Fruit fly (Drosophila melanogaster) whole organism, embryonic: ENCODE measurements around the gene wdn.

Experiments
- CG1024 ChIP-seq: fragments of 200-800 bp; sonication (Bioruptor generic); IDR thresholded peaks from 2 replicates; pipeline ENCODE4 v1.3.6; 2022; ENCODE audit warnings: missing biosample characterization, missing genetic modification characterization
- CG10979 ChIP-seq: fragments of 200-800 bp; sonication (Bioruptor generic); optimal IDR thresholded peaks from 2 replicates; lab custom pipeline; 2018; ENCODE audit warnings: missing biosample characterization, mild to moderate bottlenecking, missing genetic modification characterization, moderate library complexity
- CG11456 ChIP-seq: fragments of 200-800 bp; sonication (Bioruptor generic); IDR thresholded peaks from 3 replicates; pipeline ENCODE4 v1.3.6; 2022; ENCODE audit warnings: missing biosample characterization, missing genetic modification characterization
- CG12155 ChIP-seq: fragments of 200-800 bp; sonication (Bioruptor generic); optimal IDR thresholded peaks from 3 replicates; lab custom pipeline; 2016; ENCODE audit warnings: missing biosample characterization, missing genetic modification characterization
- CG12769 ChIP-seq: fragments of 200-800 bp; sonication (Bioruptor generic); optimal IDR thresholded peaks from 2 replicates; lab custom pipeline; 2019; ENCODE audit warnings: missing biosample characterization, mild to moderate bottlenecking, missing genetic modification characterization, moderate library complexity
- CG13287 ChIP-seq: fragments of 200-800 bp; sonication (Bioruptor generic); IDR thresholded peaks from 2 replicates; pipeline ENCODE4 v1.3.6; 2022; ENCODE audit warnings: missing biosample characterization, missing genetic modification characterization; ENCODE audit not compliant: partially characterized antibody
- CG13296 ChIP-seq: fragments of 200-800 bp; sonication (Bioruptor generic); optimal IDR thresholded peaks from 3 replicates; lab custom pipeline; 2018; ENCODE audit warnings: missing biosample characterization, mild to moderate bottlenecking, missing genetic modification characterization
- CG14860 ChIP-seq: fragments of 200-800 bp; sonication (Bioruptor generic); IDR thresholded peaks from 3 replicates; pipeline ENCODE4 v1.3.6; 2022; ENCODE audit warnings: missing biosample characterization, missing genetic modification characterization; ENCODE audit not compliant: partially characterized antibody
- CG15269 ChIP-seq: fragments of 200-800 bp; sonication (Bioruptor generic); optimal IDR thresholded peaks from 2 replicates; lab custom pipeline; 2018; ENCODE audit warnings: missing biosample characterization, mild to moderate bottlenecking, missing genetic modification characterization, moderate library complexity
- CG2116 ChIP-seq: fragments of 200-800 bp; sonication (Bioruptor generic); optimal IDR thresholded peaks from 3 replicates; lab custom pipeline; 2018; ENCODE audit warnings: missing biosample characterization, mild to moderate bottlenecking, missing genetic modification characterization
- CG2202 ChIP-seq: fragments of 200-800 bp; sonication (Bioruptor generic); optimal IDR thresholded peaks from 2 replicates; lab custom pipeline; 2018; ENCODE audit warnings: missing biosample characterization, mild to moderate bottlenecking, missing genetic modification characterization
- CG32772 ChIP-seq: fragments of 200-800 bp; sonication (Bioruptor generic); IDR thresholded peaks from 2 replicates; pipeline ENCODE4 v1.3.6; 2022; ENCODE audit warnings: missing biosample characterization, missing genetic modification characterization
- CTCF ChIP-seq: fragments of 200-800 bp; sonication (Bioruptor generic); optimal IDR thresholded peaks from 2 replicates; lab custom pipeline; 2017; ENCODE audit warnings: missing biosample characterization, mild to moderate bottlenecking, missing genetic modification characterization, moderate library complexity
- CrebB ChIP-seq: fragments of 200-800 bp; sonication (Bioruptor generic); optimal IDR thresholded peaks from 3 replicates; lab custom pipeline; 2018; ENCODE audit warnings: missing biosample characterization, mild to moderate bottlenecking, missing genetic modification characterization
- D ChIP-seq, 2 experiments: fragments of 200-800 bp in 1 of 2; fragments of >200 bp in 1 of 2; sonication (Bioruptor generic) in 1 of 2; optimal IDR thresholded peaks; 2 replicates in 1 of 2; 3 replicates in 1 of 2; lab custom pipeline; 2017; ENCODE audit warnings: mild to moderate bottlenecking in 1 of 2, missing biosample characterization in 1 of 2, missing genetic modification characterization in 1 of 2, missing genetic modification reagents in 1 of 2
- Dbx ChIP-seq: fragments of 200-800 bp; sonication (Bioruptor generic); IDR thresholded peaks from 3 replicates; pipeline ENCODE4 v1.3.6; 2022; ENCODE audit warnings: missing biosample characterization, missing genetic modification characterization
- Dip3 ChIP-seq: fragments of 200-800 bp; sonication (Bioruptor generic); optimal IDR thresholded peaks from 3 replicates; lab custom pipeline; 2016; ENCODE audit warnings: missing biosample characterization, missing genetic modification characterization
- Dref ChIP-seq: fragments of 200-800 bp; sonication (Bioruptor generic); IDR thresholded peaks from 2 replicates; pipeline ENCODE4 v1.3.6; 2022; ENCODE audit warnings: missing biosample characterization, missing genetic modification characterization
- E2f1 ChIP-seq: fragments of 200-800 bp; sonication (Bioruptor generic); IDR thresholded peaks from 2 replicates; pipeline ENCODE4 v1.3.6; 2022; ENCODE audit warnings: missing biosample characterization, missing genetic modification characterization
- Jarid2 ChIP-seq: fragments of 200-800 bp; sonication (Bioruptor generic); optimal IDR thresholded peaks from 3 replicates; lab custom pipeline; 2017; ENCODE audit warnings: mild to moderate bottlenecking, missing biosample characterization, missing genetic modification reagents, missing genetic modification characterization
- Myb ChIP-seq: fragments of 200-800 bp; sonication (Bioruptor generic); optimal IDR thresholded peaks from 2 replicates; lab custom pipeline; 2016; ENCODE audit warnings: missing biosample characterization, missing genetic modification characterization
- Nf-YB ChIP-seq: fragments of 200-800 bp; sonication (Bioruptor generic); optimal IDR thresholded peaks from 3 replicates; lab custom pipeline; 2019; ENCODE audit warnings: missing biosample characterization, mild to moderate bottlenecking, missing genetic modification characterization, moderate library complexity
- Opbp ChIP-seq: fragments of 200-800 bp; sonication (Bioruptor generic); IDR thresholded peaks from 3 replicates; pipeline ENCODE4 v1.3.6; 2022; ENCODE audit warnings: missing biosample characterization, missing genetic modification characterization; ENCODE audit not compliant: partially characterized antibody
- Sox100B ChIP-seq: fragments of 200-800 bp; sonication (Bioruptor generic); optimal IDR thresholded peaks from 3 replicates; lab custom pipeline; 2018; ENCODE audit warnings: missing biosample characterization, mild to moderate bottlenecking, missing genetic modification characterization
- Sox102F ChIP-seq: fragments of 200-800 bp; sonication (Bioruptor generic); optimal IDR thresholded peaks from 2 replicates; lab custom pipeline; 2018; ENCODE audit warnings: missing biosample characterization, mild to moderate bottlenecking, missing genetic modification characterization, moderate library complexity
- Stat92E ChIP-seq, 3 experiments: fragments of >200 bp in 2 of 3; fragments of 200-800 bp in 1 of 3; sonication (Bioruptor generic) in 1 of 3; optimal IDR thresholded peaks; 2 replicates each; lab custom pipeline; 2017 to 2019; ENCODE audit warnings: missing biosample characterization in 3 of 3, missing genetic modification characterization in 3 of 3, mild to moderate bottlenecking in 1 of 3, moderate library complexity in 1 of 3
- ap ChIP-seq: fragments of 200-800 bp; sonication (Bioruptor generic); IDR thresholded peaks from 2 replicates; pipeline ENCODE4 v1.3.6; 2022; ENCODE audit warnings: missing biosample characterization, missing genetic modification characterization
- ara ChIP-seq: fragments of 200-800 bp; sonication (Bioruptor generic); IDR thresholded peaks from 2 replicates; pipeline ENCODE4 v1.3.6; 2022; ENCODE audit warnings: missing biosample characterization, missing genetic modification characterization
- ash1 ChIP-seq: fragments of 200-800 bp; sonication (Bioruptor generic); optimal IDR thresholded peaks from 2 replicates; lab custom pipeline; 2018; ENCODE audit warnings: missing biosample characterization, mild to moderate bottlenecking, missing genetic modification characterization
- bbx ChIP-seq: fragments of 200-800 bp; sonication (Bioruptor generic); IDR thresholded peaks from 2 replicates; pipeline ENCODE4 v1.3.6; 2022; ENCODE audit warnings: missing biosample characterization, missing genetic modification characterization; ENCODE audit not compliant: partially characterized antibody
- bigmax ChIP-seq: fragments of 200-800 bp; sonication (Bioruptor generic); optimal IDR thresholded peaks from 2 replicates; lab custom pipeline; 2018; ENCODE audit warnings: missing biosample characterization, mild to moderate bottlenecking, missing genetic modification characterization
- br ChIP-seq: fragments of >200 bp; optimal IDR thresholded peaks from 2 replicates; lab custom pipeline; 2017
- chm ChIP-seq: fragments of 200-800 bp; sonication (Bioruptor generic); IDR thresholded peaks from 2 replicates; pipeline ENCODE4 v1.3.6; 2022; ENCODE audit warnings: missing biosample characterization, missing genetic modification characterization
- dati ChIP-seq: fragments of 200-800 bp; sonication (Bioruptor generic); IDR thresholded peaks from 2 replicates; pipeline ENCODE4 v1.3.6; 2022; ENCODE audit warnings: missing biosample characterization, missing genetic modification characterization
- dpn ChIP-seq, 2 experiments: fragments of 200-800 bp; sonication (Bioruptor generic); optimal IDR thresholded peaks; 3 replicates each; lab custom pipeline; 2016; ENCODE audit warnings: missing biosample characterization in 2 of 2, missing genetic modification characterization in 2 of 2
- grau ChIP-seq: fragments of 200-800 bp; optimal IDR thresholded peaks from 3 replicates; lab custom pipeline; 2019; ENCODE audit warnings: missing biosample characterization, mild to moderate bottlenecking, missing genetic modification characterization, moderate library complexity
- inv ChIP-seq: fragments of 200-800 bp; sonication (Bioruptor generic); IDR thresholded peaks from 2 replicates; pipeline ENCODE4 v1.3.6; 2022; ENCODE audit warnings: missing biosample characterization, missing genetic modification characterization; ENCODE audit not compliant: partially characterized antibody
- mirr ChIP-seq: fragments of 200-800 bp; sonication (Bioruptor generic); optimal IDR thresholded peaks from 3 replicates; lab custom pipeline; 2018; ENCODE audit warnings: missing biosample characterization, mild to moderate bottlenecking, missing genetic modification characterization
- odd ChIP-seq: fragments of 200-800 bp; sonication (Bioruptor generic); optimal IDR thresholded peaks from 2 replicates; lab custom pipeline; 2017; ENCODE audit warnings: missing biosample characterization, mild to moderate bottlenecking, missing genetic modification characterization
- org-1 ChIP-seq: fragments of 200-800 bp; sonication (Bioruptor generic); optimal IDR thresholded peaks from 2 replicates; lab custom pipeline; 2017; ENCODE audit warnings: missing biosample characterization, missing genetic modification characterization
- peb ChIP-seq: fragments of 200-800 bp; sonication (Bioruptor generic); IDR thresholded peaks from 2 replicates; pipeline ENCODE4 v1.3.6; 2022; ENCODE audit warnings: missing biosample characterization, missing genetic modification characterization
- pfk ChIP-seq: fragments of 200-800 bp; sonication (Bioruptor generic); optimal IDR thresholded peaks from 2 replicates; lab custom pipeline; 2018; ENCODE audit warnings: missing biosample characterization, mild to moderate bottlenecking, missing genetic modification characterization, moderate library complexity
- ro ChIP-seq: fragments of 200-800 bp; sonication (Bioruptor generic); IDR thresholded peaks from 2 replicates; pipeline ENCODE4 v1.3.6; 2022; ENCODE audit warnings: missing biosample characterization, missing genetic modification characterization
- run ChIP-seq: fragments of 200-800 bp; sonication (Bioruptor generic); optimal IDR thresholded peaks from 3 replicates; lab custom pipeline; 2018; ENCODE audit warnings: missing biosample characterization, mild to moderate bottlenecking, missing genetic modification characterization
- slp2 ChIP-seq: fragments of 200-800 bp; sonication (Bioruptor generic); optimal IDR thresholded peaks from 2 replicates; lab custom pipeline; 2016; ENCODE audit warnings: missing biosample characterization, missing genetic modification characterization
- sqz ChIP-seq: fragments of 200-800 bp; sonication (Bioruptor generic); optimal IDR thresholded peaks from 3 replicates; lab custom pipeline; 2018; ENCODE audit warnings: missing biosample characterization, mild to moderate bottlenecking, missing genetic modification characterization
- tgo ChIP-seq: fragments of 200-800 bp; sonication (Bioruptor generic); IDR thresholded peaks from 3 replicates; pipeline ENCODE4 v1.3.6; 2022; ENCODE audit warnings: missing biosample characterization, missing genetic modification characterization
- tna ChIP-seq: fragments of 200-800 bp; sonication (Bioruptor generic); IDR thresholded peaks from 2 replicates; pipeline ENCODE4 v1.3.6; 2022; ENCODE audit warnings: missing biosample characterization, missing genetic modification characterization; ENCODE audit not compliant: partially characterized antibody
- unpg ChIP-seq: fragments of 200-800 bp; sonication (Bioruptor generic); optimal IDR thresholded peaks from 3 replicates; lab custom pipeline; 2018; ENCODE audit warnings: missing biosample characterization, mild to moderate bottlenecking, missing genetic modification characterization, moderate library complexity
- vfl ChIP-seq: fragments of 200-800 bp; sonication (Bioruptor generic); optimal IDR thresholded peaks from 2 replicates; lab custom pipeline; 2016; ENCODE audit warnings: missing biosample characterization, missing genetic modification characterization
- wdn ChIP-seq: fragments of 200-800 bp; sonication (Bioruptor generic); IDR thresholded peaks from 2 replicates; pipeline ENCODE4 v1.3.6; 2022; ENCODE audit warnings: missing biosample characterization, missing genetic modification characterization
- zen ChIP-seq: fragments of 200-800 bp; sonication (Bioruptor generic); optimal IDR thresholded peaks from 3 replicates; lab custom pipeline; 2018; ENCODE audit warnings: missing biosample characterization, mild to moderate bottlenecking, missing genetic modification characterization, moderate library complexity

wdn gene

dm6 chr3R:28851966-28852377 lies 40.8 kb upstream of the wdn start (continued):
- TF ChIP-seq E2f1 (GFP tag; lab: Robert Waterston, UW) (no peak), CTCF (GFP tag; lab: Kevin White, UChicago) (no peak), dati (GFP tag; lab: Robert Waterston, UW) (no peak), CG11456 (GFP tag; lab: Robert Waterston, UW) (no peak), tna (GFP tag; lab: Robert Waterston, UW) (no peak), CG2116 (GFP tag; lab: Kevin White, UChicago) (no peak), bbx (no peak), CG12769 (tag; lab: Kevin White, UChicago) (no peak), CG1024 (no peak), unpg (GFP tag; lab: Kevin White, UChicago) (peak; percentile 31), CG15269 (tag; lab: Kevin White, UChicago) (no peak), Stat92E (GFP tag; optimal IDR thresholded peaks at IDR 0.05; lab: Kevin White, UChicago) (no peak), D (optimal IDR thresholded peaks at IDR 0.05; lab: Kevin White, UChicago) (no peak), D (GFP tag; optimal IDR thresholded peaks at IDR 0.05; lab: Kevin White, UChicago) (peak; percentile 38), run (tag; lab: Kevin White, UChicago) (no peak), Dbx (GFP tag; lab: Robert Waterston, UW) (no peak), Nf-YB (GFP tag; lab: Kevin White, UChicago) (no peak), chm (GFP tag; lab: Robert Waterston, UW) (no peak), CG2202 (tag; lab: Kevin White, UChicago) (no peak), ash1 (no peak), CG14860 (GFP tag; lab: Robert Waterston, UW) (no peak), slp2 (GFP tag; lab: Kevin White, UChicago) (no peak), pfk (GFP tag; lab: Kevin White, UChicago) (no peak), ara (GFP tag; lab: Robert Waterston, UW) (no peak), dpn (GFP tag; optimal IDR thresholded peaks at IDR 0.05; lab: Kevin White, UChicago) (no peak), bigmax (no peak), Opbp (GFP tag; lab: Robert Waterston, UW) (no peak), CG13287 (GFP tag; lab: Robert Waterston, UW) (no peak), ro (no peak), CrebB (tag; lab: Kevin White, UChicago) (no peak), org-1 (GFP tag; lab: Kevin White, UChicago) (no peak), sqz (GFP tag; lab: Kevin White, UChicago) (no peak), Sox100B (peak; percentile 17), CG32772 (GFP tag; lab: Robert Waterston, UW) (no peak), br (lab: Kevin White, UChicago) (no peak), Sox102F (GFP tag; lab: Kevin White, UChicago) (peak; percentile 41), Dip3 (GFP tag; lab: Kevin White, UChicago) (no peak), zen (tag; lab: Kevin White, UChicago) (no peak), inv (GFP tag; lab: Robert Waterston, UW) (no peak), CG10979 (tag; lab: Kevin White, UChicago) (peak; percentile 41), Dref (no peak), odd (GFP tag; lab: Kevin White, UChicago) (no peak), mirr (GFP tag; lab: Kevin White, UChicago) (no peak), Myb (GFP tag; lab: Kevin White, UChicago) (no peak), tgo (GFP tag; lab: Robert Waterston, UW) (no peak), ap (no peak), CG12155 (GFP tag; lab: Kevin White, UChicago) (no peak), Jarid2 (GFP tag; lab: Kevin White, UChicago) (no peak), CG13296 (GFP tag; lab: Kevin White, UChicago) (no peak), wdn (GFP tag; lab: Robert Waterston, UW) (no peak), grau (no peak), vfl (GFP tag; lab: Kevin White, UChicago) (no peak), peb (GFP tag; lab: Robert Waterston, UW) (no peak)
